Fruit fly (Drosophila melanogaster) whole organism, embryonic: ENCODE data around the gene CG13465.

Experiments
- Antp ChIP-seq: fragments of 200-800 bp; sonication (Bioruptor generic); optimal IDR thresholded peaks from 3 replicates; lab custom pipeline; 2016; ENCODE audit warnings: missing biosample characterization, missing genetic modification characterization
- B-H2 ChIP-seq: fragments of 200-800 bp; sonication (Bioruptor generic); optimal IDR thresholded peaks from 2 replicates; lab custom pipeline; 2018; ENCODE audit warnings: missing biosample characterization, mild to moderate bottlenecking, missing genetic modification characterization
- Bgb ChIP-seq: fragments of 200-800 bp; sonication (Bioruptor generic); IDR thresholded peaks from 2 replicates; pipeline ENCODE4 v1.3.6; 2022; ENCODE audit warnings: missing biosample characterization, missing genetic modification characterization; ENCODE audit not compliant: partially characterized antibody
- Blimp-1 ChIP-seq: fragments of 200-800 bp; sonication (Bioruptor generic); optimal IDR thresholded peaks from 3 replicates; lab custom pipeline; 2018; ENCODE audit warnings: missing biosample characterization, missing genetic modification characterization, mild to moderate bottlenecking, moderate library complexity, missing genetic modification reagents
- CG10543 ChIP-seq: fragments of 200-800 bp; sonication (Bioruptor generic); optimal IDR thresholded peaks from 3 replicates; lab custom pipeline; 2017; ENCODE audit warnings: missing biosample characterization, mild to moderate bottlenecking, missing genetic modification characterization, moderate library complexity
- CG10654 ChIP-seq: fragments of 200-800 bp; sonication (Bioruptor generic); optimal IDR thresholded peaks from 2 replicates; lab custom pipeline; 2016; ENCODE audit warnings: missing biosample characterization, missing genetic modification characterization
- CG10979 ChIP-seq: fragments of 200-800 bp; sonication (Bioruptor generic); optimal IDR thresholded peaks from 2 replicates; lab custom pipeline; 2018; ENCODE audit warnings: missing biosample characterization, mild to moderate bottlenecking, missing genetic modification characterization, moderate library complexity
- CG11723 ChIP-seq: fragments of 200-800 bp; sonication (Bioruptor generic); optimal IDR thresholded peaks from 2 replicates; lab custom pipeline; 2017; ENCODE audit warnings: missing biosample characterization, mild to moderate bottlenecking, missing genetic modification characterization
- CG12071 ChIP-seq: fragments of 200-800 bp; sonication (Bioruptor generic); optimal IDR thresholded peaks from 3 replicates; lab custom pipeline; 2018; ENCODE audit warnings: missing biosample characterization, mild to moderate bottlenecking, missing genetic modification characterization
- CG1233 ChIP-seq: fragments of 200-800 bp; sonication (Bioruptor generic); optimal IDR thresholded peaks from 4 replicates; lab custom pipeline; 2018; ENCODE audit warnings: missing biosample characterization, mild to moderate bottlenecking, missing genetic modification characterization
- CG12769 ChIP-seq: fragments of 200-800 bp; sonication (Bioruptor generic); optimal IDR thresholded peaks from 2 replicates; lab custom pipeline; 2019; ENCODE audit warnings: missing biosample characterization, mild to moderate bottlenecking, missing genetic modification characterization, moderate library complexity
- CG15269 ChIP-seq: fragments of 200-800 bp; sonication (Bioruptor generic); optimal IDR thresholded peaks from 2 replicates; lab custom pipeline; 2018; ENCODE audit warnings: missing biosample characterization, mild to moderate bottlenecking, missing genetic modification characterization, moderate library complexity
- CG15479 ChIP-seq: fragments of 200-800 bp; sonication (Bioruptor generic); optimal IDR thresholded peaks from 3 replicates; lab custom pipeline; 2019; ENCODE audit warnings: missing biosample characterization, mild to moderate bottlenecking, missing genetic modification characterization, moderate library complexity
- CG1792 ChIP-seq: fragments of 200-800 bp; sonication (Bioruptor generic); optimal IDR thresholded peaks from 2 replicates; lab custom pipeline; 2016; ENCODE audit warnings: missing biosample characterization, missing genetic modification characterization
- CG1832 ChIP-seq: fragments of 200-800 bp; sonication (Bioruptor generic); optimal IDR thresholded peaks from 2 replicates; lab custom pipeline; 2017; ENCODE audit warnings: missing biosample characterization, mild to moderate bottlenecking, missing genetic modification characterization, inconsistent platforms
- CG2120 ChIP-seq: fragments of 200-800 bp; sonication (Bioruptor generic); optimal IDR thresholded peaks from 3 replicates; lab custom pipeline; 2016; ENCODE audit warnings: missing biosample characterization, missing genetic modification characterization
- CG34422 ChIP-seq: fragments of 200-800 bp; sonication (Bioruptor generic); IDR thresholded peaks from 3 replicates; pipeline ENCODE4 v1.3.6; 2022; ENCODE audit warnings: missing biosample characterization, missing genetic modification characterization
- CG4360 ChIP-seq: fragments of 200-800 bp; sonication (Bioruptor generic); IDR thresholded peaks from 2 replicates; pipeline ENCODE4 v1.3.6; 2022; ENCODE audit warnings: missing biosample characterization, missing genetic modification characterization
- CG5180 ChIP-seq: fragments of 200-800 bp; sonication (Bioruptor generic); optimal IDR thresholded peaks from 3 replicates; lab custom pipeline; 2017; ENCODE audit warnings: missing biosample characterization, missing genetic modification characterization, mild to moderate bottlenecking, moderate library complexity, missing genetic modification reagents
- CG6689 ChIP-seq: fragments of 200-800 bp; sonication (Bioruptor generic); IDR thresholded peaks from 2 replicates; pipeline ENCODE4 v1.3.6; 2022; ENCODE audit warnings: missing biosample characterization, missing genetic modification characterization
- CG6791 ChIP-seq: fragments of 200-800 bp; sonication (Bioruptor generic); IDR thresholded peaks from 3 replicates; pipeline ENCODE4 v1.3.6; 2022; ENCODE audit warnings: missing biosample characterization, missing genetic modification characterization; ENCODE audit not compliant: partially characterized antibody
- CG8388 ChIP-seq: fragments of 200-800 bp; sonication (Bioruptor generic); optimal IDR thresholded peaks from 2 replicates; lab custom pipeline; 2019; ENCODE audit warnings: missing biosample characterization, mild to moderate bottlenecking, missing genetic modification characterization, moderate library complexity
- Dad ChIP-seq: fragments of 200-800 bp; sonication (Bioruptor generic); optimal IDR thresholded peaks from 3 replicates; lab custom pipeline; 2016; ENCODE audit warnings: missing biosample characterization, missing genetic modification characterization
- Doc3 ChIP-seq: fragments of 200-800 bp; sonication (Bioruptor generic); IDR thresholded peaks from 3 replicates; pipeline ENCODE4 v1.3.6; 2022; ENCODE audit warnings: missing biosample characterization, missing genetic modification characterization; ENCODE audit not compliant: partially characterized antibody
- HLH54F ChIP-seq: fragments of 200-800 bp; sonication (Bioruptor generic); optimal IDR thresholded peaks from 3 replicates; lab custom pipeline; 2016; ENCODE audit warnings: missing biosample characterization, missing genetic modification characterization
- Hmr ChIP-seq: fragments of 200-800 bp; sonication (Bioruptor generic); optimal IDR thresholded peaks from 3 replicates; lab custom pipeline; 2017; ENCODE audit warnings: mild to moderate bottlenecking, missing biosample characterization, missing genetic modification reagents, missing genetic modification characterization
- Lhr ChIP-seq: fragments of 200-800 bp; sonication (Bioruptor generic); optimal IDR thresholded peaks from 3 replicates; lab custom pipeline; 2017; ENCODE audit warnings: mild to moderate bottlenecking, missing biosample characterization, missing genetic modification reagents, missing genetic modification characterization
- Lim3 ChIP-seq: fragments of 200-800 bp; sonication (Bioruptor generic); IDR thresholded peaks from 2 replicates; pipeline ENCODE4 v1.3.6; 2022; ENCODE audit warnings: missing biosample characterization, missing genetic modification characterization
- Spps ChIP-seq: fragments of 200-800 bp; sonication (Bioruptor generic); optimal IDR thresholded peaks from 2 replicates; lab custom pipeline; 2018; ENCODE audit warnings: missing biosample characterization, mild to moderate bottlenecking, missing genetic modification characterization
- Ssrp ChIP-seq: fragments of 200-800 bp; sonication (Bioruptor generic); optimal IDR thresholded peaks from 2 replicates; lab custom pipeline; 2018; ENCODE audit warnings: missing biosample characterization, mild to moderate bottlenecking, missing genetic modification characterization, moderate library complexity
- TFAM ChIP-seq: fragments of 200-800 bp; sonication (Bioruptor generic); optimal IDR thresholded peaks from 2 replicates; lab custom pipeline; 2017; ENCODE audit warnings: missing biosample characterization, missing genetic modification characterization, inconsistent platforms
- bowl ChIP-seq: fragments of 200-800 bp; sonication (Bioruptor generic); IDR thresholded peaks from 2 replicates; pipeline ENCODE4 v1.3.6; 2022; ENCODE audit warnings: missing biosample characterization, missing genetic modification characterization
- cad ChIP-seq: fragments of >200 bp; optimal IDR thresholded peaks from 2 replicates; lab custom pipeline; 2017; ENCODE audit warnings: missing biosample characterization, missing genetic modification characterization
- dm ChIP-seq: fragments of 200-800 bp; sonication (Bioruptor generic); optimal IDR thresholded peaks from 3 replicates; lab custom pipeline; 2016; ENCODE audit warnings: missing biosample characterization, missing genetic modification characterization
- lab ChIP-seq: fragments of 200-800 bp; sonication (Bioruptor generic); optimal IDR thresholded peaks from 3 replicates; lab custom pipeline; 2017; ENCODE audit warnings: missing biosample characterization, missing genetic modification characterization, mild to moderate bottlenecking, moderate library complexity, missing genetic modification reagents
- lbe ChIP-seq: fragments of 200-800 bp; sonication (Bioruptor generic); optimal IDR thresholded peaks from 2 replicates; lab custom pipeline; 2016; ENCODE audit warnings: missing biosample characterization, mild to moderate bottlenecking, missing genetic modification characterization
- lilli ChIP-seq: fragments of 200-800 bp; sonication (Bioruptor generic); optimal IDR thresholded peaks from 3 replicates; lab custom pipeline; 2016; ENCODE audit warnings: missing biosample characterization, missing genetic modification characterization
- pum ChIP-seq: fragments of 200-800 bp; sonication (Bioruptor generic); optimal IDR thresholded peaks from 2 replicates; lab custom pipeline; 2016; ENCODE audit warnings: missing biosample characterization, missing genetic modification characterization
- pzg ChIP-seq: fragments of 200-800 bp; sonication (Bioruptor generic); optimal IDR thresholded peaks from 3 replicates; lab custom pipeline; 2018; ENCODE audit warnings: missing biosample characterization, mild to moderate bottlenecking, missing genetic modification characterization, moderate library complexity
- rib ChIP-seq: fragments of 200-800 bp; sonication (Bioruptor generic); IDR thresholded peaks from 2 replicates; pipeline ENCODE4 v1.3.6; 2022; ENCODE audit warnings: missing biosample characterization, missing genetic modification characterization
- seq ChIP-seq: fragments of 200-800 bp; sonication (Bioruptor generic); IDR thresholded peaks from 2 replicates; pipeline ENCODE4 v1.3.6; 2022; ENCODE audit warnings: missing biosample characterization, missing genetic modification characterization
- slou ChIP-seq: fragments of 200-800 bp; sonication (Bioruptor generic); optimal IDR thresholded peaks from 3 replicates; lab custom pipeline; 2016; ENCODE audit warnings: missing biosample characterization, missing genetic modification characterization
- sob ChIP-seq: fragments of 200-800 bp; sonication (Bioruptor generic); IDR thresholded peaks from 2 replicates; pipeline ENCODE4 v1.3.6; 2022; ENCODE audit warnings: missing biosample characterization, missing genetic modification characterization
- sqz ChIP-seq: fragments of 200-800 bp; sonication (Bioruptor generic); optimal IDR thresholded peaks from 3 replicates; lab custom pipeline; 2018; ENCODE audit warnings: missing biosample characterization, mild to moderate bottlenecking, missing genetic modification characterization
- tin ChIP-seq: fragments of 200-800 bp; sonication (Bioruptor generic); optimal IDR thresholded peaks from 3 replicates; lab custom pipeline; 2016; ENCODE audit warnings: missing biosample characterization, missing genetic modification characterization
- tna ChIP-seq: fragments of 200-800 bp; sonication (Bioruptor generic); IDR thresholded peaks from 2 replicates; pipeline ENCODE4 v1.3.6; 2022; ENCODE audit warnings: missing biosample characterization, missing genetic modification characterization; ENCODE audit not compliant: partially characterized antibody
- twi ChIP-seq: fragments of 200-800 bp; optimal IDR thresholded peaks from 2 replicates; lab custom pipeline; 2019; ENCODE audit warnings: missing biosample characterization, mild to moderate bottlenecking, missing genetic modification characterization, moderate library complexity
- zfh1 ChIP-seq: fragments of 200-800 bp; sonication (Bioruptor generic); IDR thresholded peaks from 3 replicates; pipeline ENCODE4 v1.3.6; 2022; ENCODE audit warnings: missing biosample characterization, missing genetic modification characterization

Gene CG13465

DNA sequence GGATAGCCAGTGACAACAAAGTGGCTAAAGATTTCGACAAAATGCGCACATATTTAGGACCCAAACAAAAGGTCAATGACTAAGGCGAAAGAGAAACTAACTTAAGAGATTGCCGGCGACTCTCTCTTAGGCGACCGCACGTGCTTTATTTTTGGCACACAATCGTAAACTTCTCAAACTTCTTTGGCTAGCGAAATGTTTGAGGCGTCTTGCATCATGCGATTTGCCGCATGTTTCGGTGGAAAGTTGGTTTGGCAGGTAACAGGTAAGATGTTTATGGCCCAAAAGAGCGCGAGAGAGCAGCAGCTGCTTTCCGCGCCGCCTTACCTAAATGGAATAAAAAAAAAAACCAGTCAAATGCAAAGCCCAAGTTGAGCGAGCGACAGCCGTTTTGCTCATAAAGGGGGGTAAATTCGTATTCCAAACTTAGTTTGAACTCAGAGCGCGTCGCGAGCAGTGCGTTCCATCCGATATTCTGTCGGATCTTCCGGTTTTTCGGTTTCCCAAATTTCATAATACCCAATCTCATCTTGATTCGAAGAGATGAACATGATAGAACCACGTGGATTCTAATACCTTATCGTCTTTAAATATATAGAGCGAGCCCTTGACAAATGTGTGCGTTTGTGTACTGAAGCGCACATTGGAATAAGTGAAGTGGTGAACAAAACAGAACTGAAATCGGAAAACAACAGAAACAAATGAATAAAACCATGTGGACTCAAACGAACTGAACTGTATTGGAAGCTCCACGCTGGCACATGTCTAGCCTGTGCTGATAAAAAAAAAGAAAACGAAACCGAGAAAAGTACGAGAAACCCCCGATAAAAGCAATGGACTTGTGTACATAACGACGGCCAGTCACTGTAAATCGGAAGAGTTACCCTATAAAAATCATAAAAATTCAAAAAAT, 43.1 kb upstream of the CG13465 start:
- TF ChIP-seq Hmr (GFP tag; lab: Kevin White, UChicago) (no peak), Dad (no peak), CG12071 (no peak), CG34422 (peak; percentile 44; the same call in 1 of the 3 replicates), HLH54F (GFP tag; lab: Kevin White, UChicago) (no peak), rib (no peak), bowl (GFP tag; lab: Robert Waterston, UW) (no peak), CG10979 (tag; lab: Kevin White, UChicago) (no peak), pzg (GFP tag; lab: Kevin White, UChicago) (no peak), Doc3 (GFP tag; lab: Robert Waterston, UW) (0 out of 3 replicates have a peak, but pooled peaks have one; percentile 45), CG6791 (GFP tag; lab: Robert Waterston, UW) (0 out of 3 replicates have a peak, but pooled peaks have one; percentile 41), sob (GFP tag; lab: Robert Waterston, UW) (no peak), CG1792 (GFP tag; lab: Kevin White, UChicago) (no peak), CG1832 (GFP tag; lab: Kevin White, UChicago) (no peak), twi (peak; percentile 39), CG1233 (GFP tag; lab: Kevin White, UChicago) (no peak), Ssrp (tag; lab: Kevin White, UChicago) (no peak), B-H2 (no peak), slou (no peak), tin (no peak), Lhr (GFP tag; lab: Kevin White, UChicago) (no peak), Spps (no peak), zfh1 (GFP tag; lab: Robert Waterston, UW) (no peak), cad (GFP tag; lab: Kevin White, UChicago) (peak; percentile 65), CG12769 (peak; percentile 37), Bgb (GFP tag; lab: Robert Waterston, UW) (0 out of 2 replicates have a peak, but pooled peaks have one; percentile 23), CG5180 (GFP tag; lab: Kevin White, UChicago) (peak; percentile 26), Blimp-1 (GFP tag; lab: Kevin White, UChicago) (no peak), CG11723 (no peak), pum (GFP tag; lab: Kevin White, UChicago) (no peak), Lim3 (GFP tag; lab: Robert Waterston, UW) (no peak), CG15269 (tag; lab: Kevin White, UChicago) (no peak), TFAM (GFP tag; lab: Kevin White, UChicago) (no peak), Antp (GFP tag; lab: Kevin White, UChicago) (no peak), CG8388 (peak; percentile 18), lab (GFP tag; lab: Kevin White, UChicago) (no peak), CG10654 (GFP tag; lab: Kevin White, UChicago) (no peak), seq (no peak), CG10543 (GFP tag; lab: Kevin White, UChicago) (peak; percentile 35), CG6689 (GFP tag; lab: Robert Waterston, UW) (no peak), lbe (GFP tag; lab: Kevin White, UChicago) (peak; percentile 25), CG2120 (GFP tag; lab: Kevin White, UChicago) (no peak), tna (GFP tag; lab: Robert Waterston, UW) (no peak), CG4360 (GFP tag; lab: Robert Waterston, UW) (no peak), lilli (GFP tag; lab: Kevin White, UChicago) (no peak), sqz (peak; percentile 34), CG15479 (GFP tag; lab: Kevin White, UChicago) (peak; percentile 45), dm (GFP tag; lab: Kevin White, UChicago) (peak; percentile 62)
